Worm (Caenorhabditis elegans) whole organism, L2 larva: ENCODE results near the gene nkat-3.

Source experiments
- R02D3.7 ChIP-seq: fragments of 150-350 bp; optimal IDR thresholded peaks from 2 replicates; lab custom pipeline; 2014; ENCODE audit warnings: missing biosample characterization, missing genetic modification characterization
- alr-1 ChIP-seq: fragments of 150-350 bp; optimal IDR thresholded peaks from 2 replicates; lab custom pipeline; 2014; ENCODE audit warnings: missing biosample characterization, missing genetic modification characterization
- aly-2 ChIP-seq: fragments of 150-350 bp; optimal IDR thresholded peaks from 2 replicates; lab custom pipeline; 2014; ENCODE audit warnings: missing biosample characterization, missing genetic modification characterization
- ceh-82 ChIP-seq: fragments of 150-350 bp; optimal IDR thresholded peaks from 2 replicates; lab custom pipeline; 2014; ENCODE audit warnings: missing biosample characterization, missing genetic modification characterization
- egl-27 ChIP-seq: sonication (generic microtip); optimal IDR thresholded peaks from 3 replicates; lab custom pipeline; 2017; ENCODE audit warnings: missing biosample characterization, missing genetic modification reagents, missing genetic modification characterization
- fos-1 ChIP-seq: fragments of 150-350 bp; optimal IDR thresholded peaks from 2 replicates; lab custom pipeline; 2014; ENCODE audit warnings: missing biosample characterization, missing genetic modification characterization
- gmeb-1 ChIP-seq: fragments of 150-350 bp; optimal IDR thresholded peaks from 2 replicates; lab custom pipeline; 2014; ENCODE audit warnings: missing biosample characterization, missing genetic modification characterization
- mab-5 ChIP-seq: fragments of 150-350 bp; optimal IDR thresholded peaks from 2 replicates; lab custom pipeline; 2014; ENCODE audit warnings: missing biosample characterization, missing genetic modification characterization
- nhr-237 ChIP-seq: fragments of 150-350 bp; optimal IDR thresholded peaks from 2 replicates; lab custom pipeline; 2014; ENCODE audit warnings: missing biosample characterization, missing genetic modification characterization
- nhr-25 ChIP-seq: fragments of 150-350 bp; sonication (generic microtip); optimal IDR thresholded peaks from 3 replicates; lab custom pipeline; 2014; ENCODE audit warnings: missing biosample characterization, missing genetic modification characterization
- snpc-4 ChIP-seq: fragments of 150-350 bp; optimal IDR thresholded peaks from 2 replicates; lab custom pipeline; 2014; ENCODE audit warnings: missing biosample characterization, missing genetic modification characterization
- unc-62 ChIP-seq: fragments of 150-350 bp; optimal IDR thresholded peaks from 2 replicates; lab custom pipeline; 2014; ENCODE audit warnings: missing biosample characterization, missing genetic modification reagents, missing genetic modification characterization
- zag-1 ChIP-seq: fragments of 150-350 bp; optimal IDR thresholded peaks from 2 replicates; lab custom pipeline; 2014; ENCODE audit warnings: missing biosample characterization, missing genetic modification characterization

DNA sequence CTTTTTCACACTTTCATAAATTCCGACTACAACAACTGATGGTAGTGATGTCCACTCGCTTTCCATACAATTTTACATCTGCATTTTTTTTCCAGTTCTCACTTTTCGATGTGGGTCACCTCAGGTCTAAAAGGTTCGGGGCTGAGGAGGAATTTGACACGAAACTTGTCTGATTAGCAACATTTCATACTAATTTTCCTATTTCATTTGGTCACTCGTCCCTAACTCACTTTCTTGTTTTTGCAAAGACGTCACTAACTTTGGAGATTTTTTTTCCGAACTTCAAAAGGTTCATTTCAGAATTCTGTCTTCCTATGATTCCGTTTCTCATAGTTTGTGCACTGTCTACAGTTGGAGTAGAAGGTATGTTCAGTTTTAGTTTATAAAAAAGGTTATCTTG is 46.3 kb downstream of the nkat-3 start, which contains the start of gene H13N06.2:
- TF ChIP-seq snpc-4 (tag; lab: Kevin White, UChicago), result no peak
- TF ChIP-seq zag-1 (tag; lab: Kevin White, UChicago), result no peak
- TF ChIP-seq unc-62, result no peak
- TF ChIP-seq R02D3.7 (tag; lab: Kevin White, UChicago), result no peak
- TF ChIP-seq fos-1 (tag; lab: Kevin White, UChicago), result no peak
- no peak for TF ChIP-seq ceh-82 (tag; lab: Kevin White, UChicago)
- TF ChIP-seq alr-1, result no peak
- no peak for TF ChIP-seq egl-27 (tag; lab: Kevin White, UChicago)
- TF ChIP-seq mab-5 (tag; lab: Kevin White, UChicago), result no peak
- no peak for TF ChIP-seq gmeb-1
- no peak for TF ChIP-seq nhr-25 (tag; lab: Kevin White, UChicago)
- TF ChIP-seq aly-2, result no peak
- no peak for TF ChIP-seq nhr-237
